Worm (Caenorhabditis elegans) whole organism, late embryonic: ENCODE measurements around the gene cest-8.

ENCODE experiments used
- C08G9.2 ChIP-seq: sonication (generic microtip); optimal IDR thresholded peaks from 2 replicates; lab custom pipeline; 2016; ENCODE audit warnings: mild to moderate bottlenecking, missing genetic modification characterization, moderate library complexity, missing compliant biosample characterization
- T23F11.4 ChIP-seq: fragments of 200-800 bp; sonication (Bioruptor generic); optimal IDR thresholded peaks from 2 replicates; lab custom pipeline; 2018; ENCODE audit warnings: mild to moderate bottlenecking, missing genetic modification characterization, missing compliant biosample characterization
- ahr-1 ChIP-seq: sonication (generic microtip); optimal IDR thresholded peaks from 2 replicates; lab custom pipeline; 2016; ENCODE audit warnings: missing genetic modification characterization, missing compliant biosample characterization
- ceh-14 ChIP-seq: sonication (generic microtip); optimal IDR thresholded peaks from 2 replicates; lab custom pipeline; 2016; ENCODE audit warnings: missing genotype, missing genetic modification characterization, missing compliant biosample characterization
- ceh-2 ChIP-seq: sonication (generic microtip); optimal IDR thresholded peaks from 2 replicates; lab custom pipeline; 2016; ENCODE audit warnings: missing genotype, missing genetic modification characterization, missing compliant biosample characterization
- ceh-22 ChIP-seq: sonication (generic microtip); optimal IDR thresholded peaks from 2 replicates; lab custom pipeline; 2017; ENCODE audit warnings: missing biosample characterization, missing genetic modification characterization
- ceh-24 ChIP-seq: sonication (generic microtip); optimal IDR thresholded peaks from 2 replicates; lab custom pipeline; 2016; ENCODE audit warnings: mild to moderate bottlenecking, missing genetic modification characterization, missing compliant biosample characterization
- ceh-31 ChIP-seq: sonication (generic microtip); optimal IDR thresholded peaks from 2 replicates; lab custom pipeline; 2016; ENCODE audit warnings: missing genetic modification characterization, missing compliant biosample characterization
- ceh-34 ChIP-seq: sonication (generic microtip); optimal IDR thresholded peaks from 2 replicates; lab custom pipeline; 2016; ENCODE audit warnings: mild to moderate bottlenecking, missing genetic modification characterization, missing compliant biosample characterization
- ceh-45 ChIP-seq: fragments of 200-800 bp; sonication (Bioruptor generic); IDR thresholded peaks from 2 replicates; pipeline ENCODE4 v1.3.6; 2022; ENCODE audit warnings: missing genetic modification reagents, missing genetic modification characterization, missing compliant biosample characterization
- ceh-6 ChIP-seq: fragments of 200-800 bp; sonication (Bioruptor generic); optimal IDR thresholded peaks from 2 replicates; lab custom pipeline; 2018; ENCODE audit warnings: mild to moderate bottlenecking, missing genetic modification characterization, missing compliant biosample characterization
- che-1 ChIP-seq: sonication (generic microtip); optimal IDR thresholded peaks from 2 replicates; lab custom pipeline; 2016; ENCODE audit warnings: mild to moderate bottlenecking, missing genetic modification characterization, missing compliant biosample characterization
- dve-1 ChIP-seq: sonication (generic microtip); optimal IDR thresholded peaks from 2 replicates; lab custom pipeline; 2017; ENCODE audit warnings: antibody characterized with exemption, mild to moderate bottlenecking, missing genetic modification characterization, missing compliant biosample characterization
- elt-2 ChIP-seq: sonication (generic microtip); optimal IDR thresholded peaks from 2 replicates; lab custom pipeline; 2016; ENCODE audit warnings: missing genetic modification reagents, missing genetic modification characterization, missing compliant biosample characterization
- elt-4 ChIP-seq: sonication (generic microtip); optimal IDR thresholded peaks from 2 replicates; lab custom pipeline; 2016; ENCODE audit warnings: missing genetic modification characterization, missing compliant biosample characterization
- ets-4 ChIP-seq: sonication (generic microtip); optimal IDR thresholded peaks from 2 replicates; lab custom pipeline; 2016; ENCODE audit warnings: missing genetic modification characterization, missing compliant biosample characterization
- eyg-1 ChIP-seq: sonication (generic microtip); optimal IDR thresholded peaks from 2 replicates; lab custom pipeline; 2016; ENCODE audit warnings: missing genotype, missing genetic modification characterization, missing compliant biosample characterization
- fax-1 ChIP-seq: sonication (generic microtip); optimal IDR thresholded peaks from 2 replicates; lab custom pipeline; 2016; ENCODE audit warnings: missing genotype, missing genetic modification characterization, missing compliant biosample characterization
- fkh-6 ChIP-seq: sonication (generic microtip); optimal IDR thresholded peaks from 2 replicates; lab custom pipeline; 2016; ENCODE audit warnings: missing genetic modification characterization, missing compliant biosample characterization
- gmeb-2 ChIP-seq: sonication (generic microtip); optimal IDR thresholded peaks from 2 replicates; lab custom pipeline; 2016; ENCODE audit warnings: missing genetic modification characterization, inconsistent platforms, missing compliant biosample characterization
- hlh-15 ChIP-seq: sonication (generic microtip); optimal IDR thresholded peaks from 2 replicates; lab custom pipeline; 2016; ENCODE audit warnings: missing genetic modification characterization, missing compliant biosample characterization
- lin-11 ChIP-seq: fragments of 200-800 bp; sonication (Bioruptor generic); optimal IDR thresholded peaks from 2 replicates; lab custom pipeline; 2018; ENCODE audit warnings: mild to moderate bottlenecking, missing genetic modification characterization, missing compliant biosample characterization
- mec-3 ChIP-seq: sonication (generic microtip); optimal IDR thresholded peaks from 2 replicates; lab custom pipeline; 2016; ENCODE audit warnings: borderline replicate concordance, missing genetic modification characterization, missing compliant biosample characterization
- nfya-1 ChIP-seq: sonication (generic microtip); optimal IDR thresholded peaks from 2 replicates; lab custom pipeline; 2017; ENCODE audit warnings: missing genetic modification characterization, mild to moderate bottlenecking, missing compliant biosample characterization, antibody characterized with exemption, moderate library complexity
- nhr-11 ChIP-seq: fragments of 150-350 bp; optimal IDR thresholded peaks from 2 replicates; lab custom pipeline; 2014; ENCODE audit warnings: missing biosample characterization, missing genetic modification characterization
- nhr-232 ChIP-seq: sonication (generic microtip); optimal IDR thresholded peaks from 2 replicates; lab custom pipeline; 2016; ENCODE audit warnings: missing genetic modification characterization, missing compliant biosample characterization
- pag-3 ChIP-seq: sonication (generic microtip); optimal IDR thresholded peaks from 2 replicates; lab custom pipeline; 2016; ENCODE audit warnings: missing compliant biosample characterization, missing genetic modification characterization, borderline replicate concordance
- pat-9 ChIP-seq: fragments of 200-800 bp; sonication (Bioruptor generic); optimal IDR thresholded peaks from 2 replicates; lab custom pipeline; 2018; ENCODE audit warnings: mild to moderate bottlenecking, missing genetic modification characterization, moderate library complexity, missing compliant biosample characterization
- pha-4 ChIP-seq: fragments of 150-350 bp; optimal IDR thresholded peaks from 2 replicates; lab custom pipeline; 2018; ENCODE audit warnings: missing biosample characterization, missing genetic modification reagents, missing genetic modification characterization
- pqm-1 ChIP-seq: sonication (generic microtip); optimal IDR thresholded peaks from 2 replicates; lab custom pipeline; 2016; ENCODE audit warnings: missing genetic modification characterization, missing compliant biosample characterization
- pros-1 ChIP-seq: fragments of 150-350 bp; optimal IDR thresholded peaks from 2 replicates; lab custom pipeline; 2014; ENCODE audit warnings: missing biosample characterization, missing genetic modification reagents, missing genetic modification characterization
- rnt-1 ChIP-seq: sonication (generic microtip); optimal IDR thresholded peaks from 2 replicates; lab custom pipeline; 2016; ENCODE audit warnings: missing genetic modification characterization, missing compliant biosample characterization
- sox-2 ChIP-seq: fragments of 200-800 bp; sonication (Bioruptor generic); IDR thresholded peaks from 2 replicates; pipeline ENCODE4 v1.3.6; 2022; ENCODE audit warnings: missing genetic modification reagents, missing genetic modification characterization, missing compliant biosample characterization
- syd-9 ChIP-seq: sonication (generic microtip); optimal IDR thresholded peaks from 2 replicates; lab custom pipeline; 2016; ENCODE audit warnings: mild to moderate bottlenecking, missing genetic modification characterization, moderate library complexity, missing compliant biosample characterization
- tbx-7 ChIP-seq: sonication (generic microtip); optimal IDR thresholded peaks from 2 replicates; lab custom pipeline; 2016; ENCODE audit warnings: missing genotype, missing genetic modification characterization, missing compliant biosample characterization
- unc-55 ChIP-seq: sonication (generic microtip); optimal IDR thresholded peaks from 2 replicates; lab custom pipeline; 2017; ENCODE audit warnings: missing biosample characterization, missing genetic modification reagents, missing genetic modification characterization
- ztf-16 ChIP-seq: sonication (generic microtip); optimal IDR thresholded peaks from 2 replicates; lab custom pipeline; 2017; ENCODE audit warnings: missing genetic modification characterization, missing compliant biosample characterization

Gene cest-8

ce11 chrX:12225970-12226369, 6.5 kb downstream of the cest-8 start, which contains the start of gene cest-9.1:
cest-9.1 (plus strand) TSS chrX:12226182.
- TF ChIP-seq ceh-14 (tag; lab: Kevin White, UChicago): no peak
- TF ChIP-seq elt-2 (tag; lab: Kevin White, UChicago): peak; percentile 15
- TF ChIP-seq, all 69 proteins: peak for 1

ce11 chrX:12227130-12227529, 7.7 kb downstream of the cest-8 start:
- TF ChIP-seq pat-9: no peak
- no peak for TF ChIP-seq nfya-1 (tag; lab: Kevin White, UChicago)
- TF ChIP-seq pag-3 (tag; lab: Kevin White, UChicago): no peak
- TF ChIP-seq ahr-1: no peak
- no peak for TF ChIP-seq ets-4 (tag; lab: Kevin White, UChicago)
- no peak for TF ChIP-seq gmeb-2 (tag; lab: Kevin White, UChicago)
- no peak for TF ChIP-seq lin-11 (tag; lab: Kevin White, UChicago)
- TF ChIP-seq ceh-45 (GFP tag; lab: Robert Waterston, UW): no peak
- TF ChIP-seq ceh-34 (tag; lab: Kevin White, UChicago): no peak
- TF ChIP-seq nhr-11 (tag; lab: Kevin White, UChicago): no peak

- TF ChIP-seq mec-3: no peak
- no peak for TF ChIP-seq che-1 (tag; lab: Kevin White, UChicago)
- no peak for TF ChIP-seq T23F11.4 (GFP tag; lab: Kevin White, UChicago)
- no peak for TF ChIP-seq ceh-6 (GFP tag; lab: Kevin White, UChicago)
- no peak for TF ChIP-seq ceh-24 (tag; lab: Kevin White, UChicago)
- no peak for TF ChIP-seq tbx-7 (tag; lab: Kevin White, UChicago)
- no peak for TF ChIP-seq ceh-2 (tag; lab: Kevin White, UChicago)
- TF ChIP-seq rnt-1 (tag; lab: Kevin White, UChicago): no peak
- no peak for TF ChIP-seq ceh-31 (tag; lab: Kevin White, UChicago)
- TF ChIP-seq, all 69 proteins: peak for 0
These were observed 10.2 kb downstream of the cest-8 start, which contains the start of gene cest-7 for ce11 chrX:12229651-12230050. cest-7 (plus strand) TSS chrX:12229951.

- TF ChIP-seq elt-2 (tag; lab: Kevin White, UChicago) (peak; percentile 75), eyg-1 (tag; lab: Kevin White, UChicago) (no peak)
These were observed 10.9 kb downstream of the cest-8 start for ce11 chrX:12230357-12230756.

- TF ChIP-seq nhr-232 (tag; lab: Kevin White, UChicago) (no peak), ets-4 (tag; lab: Kevin White, UChicago) (no peak), unc-55 (no peak), ztf-16 (no peak), fkh-6 (tag; lab: Kevin White, UChicago) (no peak), pag-3 (tag; lab: Kevin White, UChicago) (no peak), syd-9 (tag; lab: Kevin White, UChicago) (no peak), hlh-15 (tag; lab: Kevin White, UChicago) (no peak), pha-4 (tag; lab: Kevin White, UChicago) (no peak), dve-1 (tag; lab: Kevin White, UChicago) (no peak), mec-3 (no peak), ceh-34 (tag; lab: Kevin White, UChicago) (no peak), fax-1 (tag; lab: Kevin White, UChicago) (no peak), lin-11 (tag; lab: Kevin White, UChicago) (no peak), pros-1 (tag; lab: Kevin White, UChicago) (no peak)
These were observed 15.0 kb downstream of the cest-8 start for ce11 chrX:12234424-12234823.

- no peak for TF ChIP-seq ceh-2 (tag; lab: Kevin White, UChicago)
- TF ChIP-seq C08G9.2 (tag; lab: Kevin White, UChicago): no peak
- no peak for TF ChIP-seq hlh-15 (tag; lab: Kevin White, UChicago)
- no peak for TF ChIP-seq ceh-22 (tag; lab: Kevin White, UChicago)
- TF ChIP-seq sox-2 (GFP tag; lab: Robert Waterston, UW): no peak
- no peak for TF ChIP-seq elt-4 (tag; lab: Kevin White, UChicago)
- no peak for TF ChIP-seq pqm-1 (tag; lab: Kevin White, UChicago)
These were observed 15.9 kb downstream of the cest-8 start, which contains the start of gene C23H4.6 for ce11 chrX:12235388-12235787. C23H4.6 (plus strand) TSS chrX:12235606.
